Worm (Caenorhabditis elegans) whole organism, L3 larva: ENCODE data around the gene tag-52.

ENCODE experiments used
- ceh-82 ChIP-seq: fragments of 150-350 bp; optimal IDR thresholded peaks from 2 replicates; lab custom pipeline; 2014; ENCODE audit warnings: missing biosample characterization, missing genetic modification characterization
- fkh-2 ChIP-seq: fragments of 150-350 bp; optimal IDR thresholded peaks from 2 replicates; lab custom pipeline; 2014; ENCODE audit warnings: missing biosample characterization, missing genetic modification reagents, missing genetic modification characterization
- fos-1 ChIP-seq: fragments of 150-350 bp; optimal IDR thresholded peaks from 2 replicates; lab custom pipeline; 2014; ENCODE audit warnings: missing biosample characterization, missing genetic modification characterization
- lin-15B ChIP-seq: fragments of 150-350 bp; optimal IDR thresholded peaks from 2 replicates; lab custom pipeline; 2014; ENCODE audit warnings: missing biosample characterization, missing genetic modification characterization
- nhr-12 ChIP-seq: fragments of 150-350 bp; optimal IDR thresholded peaks from 2 replicates; lab custom pipeline; 2014; ENCODE audit warnings: missing biosample characterization, missing genetic modification characterization
- nhr-25 ChIP-seq: sonication (generic microtip); optimal IDR thresholded peaks from 2 replicates; lab custom pipeline; 2017; ENCODE audit warnings: missing biosample characterization, missing genetic modification characterization
- nhr-28 ChIP-seq: fragments of 150-350 bp; optimal IDR thresholded peaks from 2 replicates; lab custom pipeline; 2014; ENCODE audit warnings: missing biosample characterization, missing genetic modification characterization
- nhr-76 ChIP-seq: fragments of 150-350 bp; sonication (generic microtip); optimal IDR thresholded peaks from 5 replicates; lab custom pipeline; 2014; ENCODE audit warnings: missing biosample characterization, missing genetic modification characterization
- pqm-1 ChIP-seq: fragments of 150-350 bp; optimal IDR thresholded peaks from 2 replicates; lab custom pipeline; 2017; ENCODE audit warnings: missing biosample characterization, missing genetic modification characterization, inconsistent platforms
- snpc-4 ChIP-seq: fragments of 150-350 bp; optimal IDR thresholded peaks from 2 replicates; lab custom pipeline; 2014; ENCODE audit warnings: missing biosample characterization, missing genetic modification characterization
- ztf-11 ChIP-seq: fragments of 150-350 bp; optimal IDR thresholded peaks from 2 replicates; lab custom pipeline; 2014; ENCODE audit warnings: missing biosample characterization, missing genetic modification characterization
- ztf-4 ChIP-seq: fragments of 150-350 bp; optimal IDR thresholded peaks from 2 replicates; lab custom pipeline; 2014; ENCODE audit warnings: missing biosample characterization, missing genetic modification characterization

DNA sequence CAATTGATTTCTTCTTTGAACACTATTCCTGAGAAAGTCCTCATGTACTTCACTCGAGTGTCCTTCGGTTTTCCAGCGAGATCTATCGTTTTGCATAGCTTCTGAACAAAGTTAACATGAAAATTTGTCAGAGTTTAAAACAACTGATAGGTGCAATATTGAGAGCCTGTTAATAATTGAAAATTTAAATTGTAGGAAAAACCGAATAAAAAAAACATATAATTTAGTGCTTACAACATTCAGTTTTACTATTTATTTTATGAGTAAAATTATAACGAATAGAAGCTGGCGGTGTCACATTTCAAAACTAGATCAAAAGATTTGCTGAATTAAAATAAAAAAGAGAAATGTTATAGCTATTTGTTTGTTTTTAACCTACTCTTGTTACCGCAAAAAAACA, 14.8 kb upstream of the tag-52 start, which contains the start of gene C02F12.8:
- no peak for TF ChIP-seq fkh-2 (tag; lab: Kevin White, UChicago)
- no peak for TF ChIP-seq nhr-76 (tag; lab: Kevin White, UChicago)
- no peak for TF ChIP-seq nhr-25
- no peak for TF ChIP-seq nhr-28 (tag; lab: Kevin White, UChicago)
- no peak for TF ChIP-seq nhr-12 (tag; lab: Kevin White, UChicago)
- TF ChIP-seq ztf-11 (tag; lab: Kevin White, UChicago), result no peak
- no peak for TF ChIP-seq lin-15B (tag; lab: Kevin White, UChicago)
- no peak for TF ChIP-seq ceh-82
- no peak for TF ChIP-seq fos-1 (tag; lab: Kevin White, UChicago)
- no peak for TF ChIP-seq snpc-4 (tag; lab: Kevin White, UChicago)
- no peak for TF ChIP-seq ztf-4 (tag; lab: Kevin White, UChicago)
- TF ChIP-seq pqm-1 (tag; lab: Kevin White, UChicago), result no peak
